Worm (Caenorhabditis elegans) whole organism, midembryonic: ENCODE data around the gene F32D1.7.

ENCODE experiments used
- T22C8.4 ChIP-seq: fragments of 200-800 bp; sonication (Bioruptor generic); IDR thresholded peaks from 2 replicates; pipeline ENCODE4 v1.3.6; 2022; ENCODE audit warnings: missing genetic modification characterization, missing compliant biosample characterization
- cog-1 ChIP-seq: sonication (generic microtip); optimal IDR thresholded peaks from 2 replicates; lab custom pipeline; 2016; ENCODE audit warnings: missing genetic modification characterization, missing compliant biosample characterization
- flt-1 ChIP-seq: fragments of 200-800 bp; sonication (Bioruptor generic); IDR thresholded peaks from 2 replicates; pipeline ENCODE4 v1.3.6; 2022; ENCODE audit warnings: missing genetic modification characterization, missing compliant biosample characterization
- klf-2 ChIP-seq: fragments of 200-800 bp; sonication (Bioruptor generic); conservative IDR thresholded peaks from 2 replicates; pipeline ENCODE4 v1.3.6; 2022; ENCODE audit warnings: missing genetic modification reagents, missing genetic modification characterization, missing compliant biosample characterization
- med-1 ChIP-seq: sonication (generic microtip); optimal IDR thresholded peaks from 2 replicates; lab custom pipeline; 2017; ENCODE audit warnings: missing genetic modification characterization, mild to moderate bottlenecking, missing compliant biosample characterization, antibody characterized with exemption, missing genetic modification reagents; ENCODE audit not compliant: insufficient read depth
- ref-1 ChIP-seq: fragments of 200-800 bp; sonication (Bioruptor generic); conservative IDR thresholded peaks from 2 replicates; pipeline ENCODE4 v1.3.6; 2022; ENCODE audit warnings: missing genetic modification reagents, missing genetic modification characterization, missing compliant biosample characterization
- tab-1 ChIP-seq: fragments of 200-800 bp; sonication (Bioruptor generic); IDR thresholded peaks from 2 replicates; pipeline ENCODE4 v1.3.6; 2022; ENCODE audit warnings: missing genetic modification characterization, missing compliant biosample characterization
- ztf-23 ChIP-seq: fragments of 200-800 bp; sonication (Bioruptor generic); IDR thresholded peaks from 2 replicates; pipeline ENCODE4 v1.3.6; 2022; ENCODE audit warnings: missing genetic modification reagents, missing genetic modification characterization, missing compliant biosample characterization
- ztf-29 ChIP-seq: fragments of 200-800 bp; sonication (Bioruptor generic); IDR thresholded peaks from 2 replicates; pipeline ENCODE4 v1.3.6; 2022; ENCODE audit warnings: missing genetic modification reagents, missing genetic modification characterization, missing compliant biosample characterization

DNA sequence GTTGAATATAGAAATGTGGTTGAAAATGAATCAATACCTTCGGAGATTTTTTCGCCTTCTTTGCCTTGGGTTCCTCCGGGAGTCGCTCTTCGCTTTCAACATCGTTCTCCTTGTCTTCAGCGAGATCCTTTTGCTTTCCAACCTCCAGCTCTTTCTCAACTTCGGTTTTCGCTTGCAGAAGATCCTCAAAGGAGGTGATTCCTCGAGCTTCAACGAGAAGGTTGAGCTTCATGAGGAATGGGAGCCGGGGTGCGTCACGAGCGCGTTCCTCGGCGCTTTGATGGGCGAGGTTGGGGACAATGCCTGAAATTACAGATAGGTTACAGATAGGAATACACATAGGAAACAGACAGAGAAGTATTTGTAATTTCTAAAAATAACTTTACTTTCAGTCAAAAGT is 22.9 kb upstream of the F32D1.7 start:
- TF ChIP-seq tab-1, result no peak
- TF ChIP-seq flt-1 (GFP tag; lab: Robert Waterston, UW), result no peak
- TF ChIP-seq ztf-23 (GFP tag; lab: Robert Waterston, UW), result no peak
- no peak for TF ChIP-seq med-1 (GFP tag; lab: Kevin White, UChicago)
- TF ChIP-seq ztf-29 (GFP tag; lab: Robert Waterston, UW), result no peak
- TF ChIP-seq klf-2 (GFP tag; lab: Robert Waterston, UW), result no peak
- no peak for TF ChIP-seq T22C8.4 (GFP tag; lab: Robert Waterston, UW)
- TF ChIP-seq cog-1, result no peak
- no peak for TF ChIP-seq ref-1 (GFP tag; lab: Robert Waterston, UW)
